Fruit fly (Drosophila melanogaster) whole organism, wandering third instar larva: ENCODE data around the gene CG32333.

Experiments
- Abd-B ChIP-seq: fragments of >200 bp; optimal IDR thresholded peaks from 2 replicates; lab custom pipeline; 2017; ENCODE audit warnings: missing biosample characterization, missing genetic modification characterization
- CG32264 ChIP-seq: fragments of 200-800 bp; sonication (Bioruptor generic); optimal IDR thresholded peaks from 2 replicates; lab custom pipeline; 2016; ENCODE audit warnings: missing biosample characterization, missing genetic modification characterization
- CG9705 ChIP-seq: fragments of 200-800 bp; sonication (Bioruptor generic); optimal IDR thresholded peaks from 2 replicates; lab custom pipeline; 2018; ENCODE audit warnings: missing biosample characterization, mild to moderate bottlenecking, missing genetic modification characterization
- CrebA ChIP-seq: fragments of 200-800 bp; sonication (Bioruptor generic); optimal IDR thresholded peaks from 2 replicates; lab custom pipeline; 2016; ENCODE audit warnings: missing biosample characterization, mild to moderate bottlenecking, missing genetic modification characterization, borderline replicate concordance
- Dfd ChIP-seq: fragments of >200 bp; optimal IDR thresholded peaks from 2 replicates; lab custom pipeline; 2017; ENCODE audit warnings: missing biosample characterization, missing genetic modification characterization
- Dif ChIP-seq: fragments of 200-275, 200-300 bp; sonication (Bioruptor generic); optimal IDR thresholded peaks from 2 replicates; lab custom pipeline; 2018; ENCODE audit warnings: missing biosample characterization, missing genetic modification characterization; ENCODE audit not compliant: partially characterized antibody
- GATAd ChIP-seq: sonication (Bioruptor generic); optimal IDR thresholded peaks from 2 replicates; lab custom pipeline; 2016; ENCODE audit warnings: missing biosample characterization, missing genetic modification characterization
- HLH106 ChIP-seq: fragments of 200-800 bp; optimal IDR thresholded peaks from 3 replicates; lab custom pipeline; 2019; ENCODE audit warnings: missing biosample characterization, mild to moderate bottlenecking, missing genetic modification characterization, moderate library complexity
- Hnf4 ChIP-seq: fragments of 200-800 bp; sonication (Bioruptor generic); optimal IDR thresholded peaks from 2 replicates; lab custom pipeline; 2016; ENCODE audit warnings: missing biosample characterization, mild to moderate bottlenecking, missing genetic modification characterization
- Hr78 ChIP-seq: fragments of >200 bp; optimal IDR thresholded peaks from 2 replicates; lab custom pipeline; 2017; ENCODE audit warnings: missing biosample characterization, missing genetic modification characterization
- Hr83 ChIP-seq: fragments of 200-300 bp; sonication (Bioruptor generic); optimal IDR thresholded peaks from 2 replicates; lab custom pipeline; 2016; ENCODE audit warnings: missing biosample characterization, mild to moderate bottlenecking, missing genetic modification characterization, moderate library complexity; ENCODE audit not compliant: poor library complexity, severe bottlenecking
- Jra ChIP-seq: sonication (Bioruptor generic); optimal IDR thresholded peaks from 2 replicates; lab custom pipeline; 2016; ENCODE audit warnings: missing biosample characterization, missing genetic modification characterization
- Mio ChIP-seq: sonication (Bioruptor generic); optimal IDR thresholded peaks from 2 replicates; lab custom pipeline; 2016; ENCODE audit warnings: missing biosample characterization, missing genetic modification characterization
- Myc ChIP-seq: fragments of >200 bp; optimal IDR thresholded peaks from 2 replicates; lab custom pipeline; 2017
- N ChIP-seq: fragments of >200 bp; optimal IDR thresholded peaks from 2 replicates; lab custom pipeline; 2018; ENCODE audit warnings: missing biosample characterization, missing external identifiers, missing genetic modification characterization
- OdsH ChIP-seq: fragments of 200-800 bp; sonication (Bioruptor generic); optimal IDR thresholded peaks from 2 replicates; lab custom pipeline; 2016; ENCODE audit warnings: missing biosample characterization, mild to moderate bottlenecking, missing genetic modification characterization
- Rel ChIP-seq, 2 experiments: fragments of 200-800 bp; sonication (Bioruptor generic) in 1 of 2; optimal IDR thresholded peaks; 2 replicates in 1 of 2; 3 replicates in 1 of 2; lab custom pipeline; 2016 to 2019; ENCODE audit warnings: mild to moderate bottlenecking in 2 of 2, missing biosample characterization in 2 of 2, missing genetic modification characterization in 2 of 2, moderate library complexity in 1 of 2
- Sp1 ChIP-seq: fragments of 200-800 bp; sonication (Bioruptor generic); optimal IDR thresholded peaks from 3 replicates; lab custom pipeline; 2019; ENCODE audit warnings: missing biosample characterization, mild to moderate bottlenecking, missing genetic modification characterization, moderate library complexity
- Vsx2 ChIP-seq: fragments of 200-300, 225-300 bp; sonication (Bioruptor generic); optimal IDR thresholded peaks from 2 replicates; lab custom pipeline; 2018; ENCODE audit warnings: missing biosample characterization, missing genetic modification characterization; ENCODE audit not compliant: partially characterized antibody
- br ChIP-seq: fragments of 200-800 bp; sonication (Bioruptor generic); optimal IDR thresholded peaks from 2 replicates; lab custom pipeline; 2016; ENCODE audit warnings: missing biosample characterization, missing genetic modification characterization
- brk ChIP-seq: fragments of 200-800 bp; sonication (Bioruptor generic); optimal IDR thresholded peaks from 2 replicates; lab custom pipeline; 2016; ENCODE audit warnings: missing biosample characterization, mild to moderate bottlenecking, missing genetic modification characterization
- dl ChIP-seq, 2 experiments: fragments of 175-275, 200-275 bp in 1 of 2; fragments of 200-275 bp in 1 of 2; sonication (Bioruptor generic); optimal IDR thresholded peaks; lab custom pipeline; 2018; ENCODE audit warnings: mild to moderate bottlenecking in 2 of 2, missing biosample characterization in 2 of 2, missing genetic modification characterization in 2 of 2, moderate library complexity in 2 of 2; ENCODE audit not compliant: partially characterized antibody in 2 of 2, insufficient read depth in 1 of 2
- dmrt93B ChIP-seq: fragments of 200-800 bp; sonication (Bioruptor generic); optimal IDR thresholded peaks from 2 replicates; lab custom pipeline; 2018; ENCODE audit warnings: missing biosample characterization, mild to moderate bottlenecking, missing genetic modification characterization
- dsf ChIP-seq: sonication (Bioruptor generic); optimal IDR thresholded peaks from 2 replicates; lab custom pipeline; 2016; ENCODE audit warnings: missing biosample characterization, missing genetic modification characterization, borderline replicate concordance
- ey ChIP-seq: fragments of 200-800 bp; sonication (Bioruptor generic); optimal IDR thresholded peaks from 2 replicates; lab custom pipeline; 2016; ENCODE audit warnings: missing biosample characterization, missing genetic modification characterization
- foxo ChIP-seq, 2 experiments: fragments of 200-800 bp; sonication (Bioruptor generic); optimal IDR thresholded peaks; 2 replicates in 1 of 2; 3 replicates in 1 of 2; lab custom pipeline; 2016 to 2017; ENCODE audit warnings: missing biosample characterization in 2 of 2, missing genetic modification characterization in 2 of 2
- fru ChIP-seq: fragments of 200-800 bp; sonication (Bioruptor generic); optimal IDR thresholded peaks from 3 replicates; lab custom pipeline; 2016; ENCODE audit warnings: missing biosample characterization, mild to moderate bottlenecking, missing genetic modification characterization
- h ChIP-seq: fragments of 200-800 bp; sonication (Bioruptor generic); optimal IDR thresholded peaks from 3 replicates; lab custom pipeline; 2016; ENCODE audit warnings: missing biosample characterization, mild to moderate bottlenecking, missing genetic modification characterization
- jim ChIP-seq: fragments of 175-275, 200-325 bp; sonication (Bioruptor generic); optimal IDR thresholded peaks from 2 replicates; lab custom pipeline; 2016; ENCODE audit warnings: missing biosample characterization, mild to moderate bottlenecking, missing genetic modification characterization
- lola ChIP-seq: fragments of >200 bp; optimal IDR thresholded peaks from 2 replicates; lab custom pipeline; 2017; ENCODE audit warnings: missing biosample characterization, missing genetic modification characterization
- pan ChIP-seq: fragments of >200 bp; optimal IDR thresholded peaks from 2 replicates; lab custom pipeline; 2017
- psq ChIP-seq: fragments of 200-800 bp; sonication (Bioruptor generic); optimal IDR thresholded peaks from 3 replicates; lab custom pipeline; 2017; ENCODE audit warnings: missing biosample characterization, mild to moderate bottlenecking, missing genetic modification characterization, moderate library complexity
- rgr ChIP-seq: fragments of 200-800 bp; sonication (Bioruptor generic); optimal IDR thresholded peaks from 3 replicates; lab custom pipeline; 2016; ENCODE audit warnings: missing biosample characterization, mild to moderate bottlenecking, missing genetic modification characterization
- sage ChIP-seq: fragments of 200-800 bp; sonication (Bioruptor generic); optimal IDR thresholded peaks from 2 replicates; lab custom pipeline; 2016; ENCODE audit warnings: missing biosample characterization, mild to moderate bottlenecking, missing genetic modification characterization
- sv ChIP-seq: fragments of 200-800 bp; sonication (Bioruptor generic); optimal IDR thresholded peaks from 3 replicates; lab custom pipeline; 2016; ENCODE audit warnings: missing biosample characterization, missing genetic modification characterization
- tai ChIP-seq: sonication (Bioruptor generic); optimal IDR thresholded peaks from 2 replicates; lab custom pipeline; 2016; ENCODE audit warnings: missing biosample characterization, missing genetic modification characterization
- usp ChIP-seq: fragments of >200 bp; optimal IDR thresholded peaks from 2 replicates; lab custom pipeline; 2017; ENCODE audit warnings: missing biosample characterization, missing genetic modification characterization
- woc ChIP-seq: sonication (Bioruptor generic); optimal IDR thresholded peaks from 2 replicates; lab custom pipeline; 2016; ENCODE audit warnings: missing biosample characterization, mild to moderate bottlenecking, missing genetic modification characterization

The CG32333 gene

DNA sequence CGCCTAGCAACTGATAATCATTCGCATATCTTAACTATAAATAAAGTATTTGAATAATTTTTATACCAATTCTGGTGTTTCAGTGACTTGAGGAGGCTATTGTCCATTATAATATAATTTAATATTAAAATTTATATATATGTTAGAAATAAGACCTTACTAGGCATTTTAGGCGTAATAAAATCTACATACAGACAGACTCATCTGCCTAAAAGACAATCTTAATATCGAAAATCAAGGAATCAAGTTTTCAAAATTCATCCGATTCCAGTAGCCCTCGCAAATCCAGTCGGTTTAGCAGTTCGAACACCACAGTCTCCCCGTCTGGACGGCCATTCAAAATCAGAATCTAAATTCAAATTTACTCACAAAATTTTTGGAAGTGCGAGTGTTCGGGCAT is 24.0 kb upstream of the CG32333 start, which contains the start of the genes CG9130 and CG9133:
TSS of gene CG9130 (plus strand) at position 301 of the 400 bp plus-strand sequence.
TSS of gene CG9133 (plus strand) at position 301 of the 400 bp plus-strand sequence.
- TF ChIP-seq Sp1 (GFP tag; lab: Kevin White, UChicago) = no peak
- no peak for TF ChIP-seq CrebA
- TF ChIP-seq Abd-B (GFP tag; lab: Kevin White, UChicago) = no peak
- no peak for TF ChIP-seq HLH106 (tag; lab: Kevin White, UChicago)
- TF ChIP-seq, all 38 proteins: peak for 0

DNA sequence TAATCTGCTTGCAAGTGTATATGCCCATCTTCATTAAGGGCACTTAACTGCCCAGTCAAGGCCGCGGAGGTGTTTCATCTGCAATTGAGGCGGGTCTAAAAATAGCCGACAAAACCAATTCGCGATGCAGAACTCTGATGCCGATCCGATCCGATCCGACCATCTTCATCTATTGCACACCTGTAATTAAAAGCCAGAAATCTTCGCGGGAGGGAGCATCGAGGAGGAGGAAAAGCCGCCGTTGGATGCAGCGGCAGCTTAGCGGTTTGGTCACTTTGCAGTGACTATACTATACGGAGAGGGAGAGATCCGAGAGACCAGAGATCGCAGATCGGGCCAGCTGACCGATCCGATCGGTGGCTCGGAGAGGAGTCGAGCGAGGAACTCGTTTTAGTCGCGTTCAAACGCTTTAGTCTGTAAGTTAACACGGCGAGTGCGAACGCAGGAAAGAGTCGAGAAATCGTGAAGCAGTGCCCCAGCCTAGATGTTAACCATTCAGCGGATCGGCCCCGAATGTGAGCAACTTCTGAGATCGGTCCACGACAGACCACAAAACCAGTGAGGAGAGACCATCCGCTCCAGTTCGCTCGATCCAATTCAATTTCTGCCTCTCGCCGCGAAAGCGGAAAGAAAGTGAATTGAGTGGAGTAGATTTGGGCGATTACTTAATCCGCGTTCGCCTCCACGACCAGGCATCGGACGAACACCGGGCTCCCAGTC is 19.5 kb upstream of the CG32333 start, which contains the start of gene tfc:
TSS of gene tfc (plus strand) at position 389 of the 720 bp plus-strand sequence.
- TF ChIP-seq tai = no peak
- no peak for TF ChIP-seq dsf (GFP tag; lab: Kevin White, UChicago)
- TF ChIP-seq CG32264 (GFP tag; lab: Kevin White, UChicago) = no peak
- no peak for TF ChIP-seq usp (GFP tag; lab: Kevin White, UChicago)
- TF ChIP-seq Mio (GFP tag; lab: Kevin White, UChicago) = no peak
- peak; percentile 9 for TF ChIP-seq rgr (GFP tag; lab: Kevin White, UChicago)
- no peak for TF ChIP-seq OdsH (GFP tag; lab: Kevin White, UChicago)
- peak; percentile 12 for TF ChIP-seq jim (GFP tag; lab: Kevin White, UChicago)
- no peak for TF ChIP-seq N (GFP tag; lab: Kevin White, UChicago)
- no peak for TF ChIP-seq woc (GFP tag; lab: Kevin White, UChicago)
- TF ChIP-seq pan = no peak
- peak; percentile 15 for TF ChIP-seq Sp1 (GFP tag; lab: Kevin White, UChicago)
- peak; percentile 43 for TF ChIP-seq Vsx2
- no peak for TF ChIP-seq dmrt93B (GFP tag; lab: Kevin White, UChicago)
- no peak for TF ChIP-seq GATAd (GFP tag; lab: Kevin White, UChicago)
- TF ChIP-seq foxo (GFP tag; optimal IDR thresholded peaks at IDR 0.05; lab: Kevin White, UChicago) = peak in 1 of 2 experiments; percentile 10
- peak; percentile 23 for TF ChIP-seq Dif (GFP tag; lab: Kevin White, UChicago)
- no peak for TF ChIP-seq CG9705 (GFP tag; lab: Kevin White, UChicago)
- no peak for TF ChIP-seq Hr78 (GFP tag; lab: Kevin White, UChicago)
- TF ChIP-seq sv (GFP tag; lab: Kevin White, UChicago) = no peak
- no peak for TF ChIP-seq brk (GFP tag; lab: Kevin White, UChicago)
- TF ChIP-seq Hr83 (GFP tag; lab: Kevin White, UChicago) = peak; percentile 17
- TF ChIP-seq br (GFP tag; lab: Kevin White, UChicago) = peak; percentile 7
- TF ChIP-seq sage (GFP tag; lab: Kevin White, UChicago) = no peak
- TF ChIP-seq HLH106 (tag; lab: Kevin White, UChicago) = no peak
- TF ChIP-seq Hnf4 (GFP tag; lab: Kevin White, UChicago) = no peak
- no peak for TF ChIP-seq Rel (GFP tag; optimal IDR thresholded peaks at IDR 0.05; lab: Kevin White, UChicago)
- peak; percentile 17 for TF ChIP-seq Rel (tag; optimal IDR thresholded peaks at IDR 0.05; lab: Kevin White, UChicago)
- no peak for TF ChIP-seq ey (GFP tag; lab: Kevin White, UChicago)
- no peak for TF ChIP-seq psq (GFP tag; lab: Kevin White, UChicago)
- no peak for TF ChIP-seq Jra
- TF ChIP-seq Abd-B (GFP tag; lab: Kevin White, UChicago) = no peak
- TF ChIP-seq lola = no peak
- peak; percentile 65 for TF ChIP-seq h (GFP tag; lab: Kevin White, UChicago)
- no peak for TF ChIP-seq dl (GFP tag; optimal IDR thresholded peaks at IDR 0.05; lab: Kevin White, UChicago; ENCODE audit: insufficient read depth in 1 of 2, partially characterized antibody in 2 of 2)
- no peak for TF ChIP-seq Myc (lab: Kevin White, UChicago)
- TF ChIP-seq fru (GFP tag; lab: Kevin White, UChicago) = peak; percentile 35
- TF ChIP-seq CrebA = no peak
- no peak for TF ChIP-seq Dfd (GFP tag; lab: Kevin White, UChicago)
